Worm (Caenorhabditis elegans) whole organism, L2 larva: ENCODE measurements around the gene ZK669.3.

Experiments used
- aly-2 ChIP-seq: fragments of 150-350 bp; optimal IDR thresholded peaks from 2 replicates; lab custom pipeline; 2014; ENCODE audit warnings: missing biosample characterization, missing genetic modification characterization
- ama-1 ChIP-seq: fragments of 150-350 bp; optimal IDR thresholded peaks from 2 replicates; lab custom pipeline; 2018; ENCODE audit warnings: inconsistent platforms
- blmp-1 ChIP-seq: sonication (generic microtip); optimal IDR thresholded peaks from 2 replicates; lab custom pipeline; 2017; ENCODE audit warnings: missing genetic modification characterization, mild to moderate bottlenecking, missing compliant biosample characterization, antibody characterized with exemption, moderate library complexity; ENCODE audit not compliant: insufficient read depth
- ceh-16 ChIP-seq: fragments of 150-350 bp; optimal IDR thresholded peaks from 2 replicates; lab custom pipeline; 2014; ENCODE audit warnings: missing biosample characterization, missing genetic modification characterization
- ceh-82 ChIP-seq: fragments of 150-350 bp; optimal IDR thresholded peaks from 2 replicates; lab custom pipeline; 2014; ENCODE audit warnings: missing biosample characterization, missing genetic modification characterization
- lin-13 ChIP-seq: fragments of 150-350 bp; optimal IDR thresholded peaks from 2 replicates; lab custom pipeline; 2014; ENCODE audit warnings: missing biosample characterization, missing genetic modification reagents, missing genetic modification characterization
- lin-39 ChIP-seq: fragments of 150-350 bp; optimal IDR thresholded peaks from 2 replicates; lab custom pipeline; 2014; ENCODE audit warnings: missing biosample characterization, missing genetic modification reagents, missing genetic modification characterization
- nhr-10 ChIP-seq: sonication (generic microtip); optimal IDR thresholded peaks from 2 replicates; lab custom pipeline; 2017; ENCODE audit warnings: missing biosample characterization, missing genetic modification characterization
- nhr-11 ChIP-seq: fragments of 150-350 bp; optimal IDR thresholded peaks from 2 replicates; lab custom pipeline; 2014; ENCODE audit warnings: missing biosample characterization, missing genetic modification characterization
- nhr-237 ChIP-seq: fragments of 150-350 bp; optimal IDR thresholded peaks from 2 replicates; lab custom pipeline; 2014; ENCODE audit warnings: missing biosample characterization, missing genetic modification characterization
- unc-39 ChIP-seq: fragments of 150-350 bp; optimal IDR thresholded peaks from 2 replicates; lab custom pipeline; 2014; ENCODE audit warnings: missing biosample characterization, missing genetic modification characterization
- unc-55 ChIP-seq: fragments of 150-350 bp; sonication (generic microtip); optimal IDR thresholded peaks from 3 replicates; lab custom pipeline; 2014; ENCODE audit warnings: missing biosample characterization, missing genetic modification reagents, missing genetic modification characterization
- unc-62 ChIP-seq: fragments of 150-350 bp; optimal IDR thresholded peaks from 2 replicates; lab custom pipeline; 2014; ENCODE audit warnings: missing biosample characterization, missing genetic modification reagents, missing genetic modification characterization
- ztf-11 ChIP-seq: sonication (generic microtip); optimal IDR thresholded peaks from 2 replicates; lab custom pipeline; 2017; ENCODE audit warnings: missing biosample characterization, missing genetic modification characterization

DNA sequence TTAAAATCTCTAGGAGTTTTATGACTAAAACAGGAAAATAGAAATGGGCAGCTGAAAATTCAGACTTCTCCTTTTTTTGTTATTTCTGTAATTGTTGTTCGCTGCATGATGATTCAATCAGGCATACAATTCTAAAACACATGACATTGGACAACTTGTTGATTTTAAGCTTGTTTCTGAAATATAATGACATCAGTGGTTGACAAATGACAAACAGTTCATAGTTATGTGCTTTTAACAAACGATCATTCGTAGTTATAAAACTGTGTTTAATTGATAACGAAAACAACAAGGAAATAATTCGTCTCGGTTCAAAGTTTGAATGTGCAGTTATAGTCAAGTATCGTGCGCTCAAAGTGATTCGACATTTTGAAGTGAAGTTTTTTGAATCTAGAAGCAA is 7.3 kb downstream of the ZK669.3 start:
- TF ChIP-seq blmp-1 (tag; lab: Kevin White, UChicago) (no peak), unc-39 (tag; lab: Kevin White, UChicago) (no peak), ceh-82 (tag; lab: Kevin White, UChicago) (no peak), nhr-11 (no peak), lin-13 (no peak), unc-62 (GFP tag; lab: Kevin White, UChicago) (no peak), nhr-10 (tag; lab: Kevin White, UChicago) (no peak), ztf-11 (tag; lab: Kevin White, UChicago) (no peak), ama-1 (lab: Kevin White, UChicago) (no peak), nhr-237 (tag; lab: Kevin White, UChicago) (no peak), lin-39 (tag; lab: Kevin White, UChicago) (no peak), unc-55 (GFP tag; lab: Kevin White, UChicago) (no peak), ceh-16 (tag; lab: Kevin White, UChicago) (no peak), aly-2 (tag; lab: Kevin White, UChicago) (no peak)
